Fruit fly (Drosophila melanogaster) whole organism, embryonic: ENCODE results near the gene Lip2.
A peak's percentile ranks its signal among the peaks of the same experiment; 100 is the strongest.

Experiments used
- ATbp ChIP-seq: fragments of 200-800 bp; sonication (Bioruptor generic); optimal IDR thresholded peaks from 2 replicates; lab custom pipeline; 2017; ENCODE audit warnings: missing biosample characterization, mild to moderate bottlenecking, missing genetic modification characterization, missing genetic modification reagents
- Atf6 ChIP-seq: fragments of 200-800 bp; sonication (Bioruptor generic); IDR thresholded peaks from 2 replicates; pipeline ENCODE4 v1.3.6; 2022; ENCODE audit warnings: missing biosample characterization, missing genetic modification characterization
- BEAF-32 ChIP-seq: fragments of 200-800 bp; sonication (Bioruptor generic); optimal IDR thresholded peaks from 3 replicates; lab custom pipeline; 2017; ENCODE audit warnings: missing biosample characterization, missing genetic modification characterization, mild to moderate bottlenecking, moderate library complexity, missing genetic modification reagents
- CG10654 ChIP-seq: fragments of 200-800 bp; sonication (Bioruptor generic); optimal IDR thresholded peaks from 2 replicates; lab custom pipeline; 2016; ENCODE audit warnings: missing biosample characterization, missing genetic modification characterization
- CG11398 ChIP-seq: fragments of 200-800 bp; sonication (Bioruptor generic); optimal IDR thresholded peaks from 2 replicates; lab custom pipeline; 2016; ENCODE audit warnings: missing biosample characterization, missing genetic modification characterization
- CG11695 ChIP-seq: fragments of 200-800 bp; sonication (Bioruptor generic); IDR thresholded peaks from 3 replicates; pipeline ENCODE4 v1.3.6; 2022; ENCODE audit warnings: missing biosample characterization, missing genetic modification characterization
- CG12155 ChIP-seq: fragments of 200-800 bp; sonication (Bioruptor generic); optimal IDR thresholded peaks from 3 replicates; lab custom pipeline; 2016; ENCODE audit warnings: missing biosample characterization, missing genetic modification characterization
- CG12219 ChIP-seq: fragments of 200-800 bp; sonication (Bioruptor generic); optimal IDR thresholded peaks from 3 replicates; lab custom pipeline; 2018; ENCODE audit warnings: missing biosample characterization, mild to moderate bottlenecking, missing genetic modification characterization
- CG14014 ChIP-seq: fragments of 200-800 bp; sonication (Bioruptor generic); IDR thresholded peaks from 2 replicates; pipeline ENCODE4 v1.3.6; 2022; ENCODE audit warnings: missing biosample characterization, missing genetic modification characterization
- CG1529 ChIP-seq: fragments of 200-800 bp; sonication (Bioruptor generic); optimal IDR thresholded peaks from 3 replicates; lab custom pipeline; 2018; ENCODE audit warnings: missing biosample characterization, missing genetic modification characterization
- CG1602 ChIP-seq: fragments of 200-800 bp; sonication (Bioruptor generic); optimal IDR thresholded peaks from 3 replicates; lab custom pipeline; 2016; ENCODE audit warnings: missing biosample characterization, missing genetic modification characterization
- CG17568 ChIP-seq: fragments of 200-800 bp; sonication (Bioruptor generic); optimal IDR thresholded peaks from 2 replicates; lab custom pipeline; 2018; ENCODE audit warnings: missing biosample characterization, mild to moderate bottlenecking, missing genetic modification characterization, moderate library complexity
- CG18599 ChIP-seq: fragments of 200-800 bp; sonication (Bioruptor generic); optimal IDR thresholded peaks from 3 replicates; lab custom pipeline; 2017; ENCODE audit warnings: missing biosample characterization, missing genetic modification characterization, mild to moderate bottlenecking, moderate library complexity, missing genetic modification reagents
- CG2116 ChIP-seq: fragments of 200-800 bp; sonication (Bioruptor generic); optimal IDR thresholded peaks from 3 replicates; lab custom pipeline; 2018; ENCODE audit warnings: missing biosample characterization, mild to moderate bottlenecking, missing genetic modification characterization
- CG30431 ChIP-seq: fragments of 200-800 bp; sonication (Bioruptor generic); optimal IDR thresholded peaks from 2 replicates; lab custom pipeline; 2017; ENCODE audit warnings: missing biosample characterization, missing genetic modification characterization
- CG3065 ChIP-seq: fragments of 200-800 bp; sonication (Bioruptor generic); optimal IDR thresholded peaks from 2 replicates; lab custom pipeline; 2016; ENCODE audit warnings: missing biosample characterization, missing genetic modification characterization
- CG31224 ChIP-seq: fragments of 200-800 bp; sonication (Bioruptor generic); IDR thresholded peaks from 2 replicates; pipeline ENCODE4 v1.3.6; 2022; ENCODE audit warnings: missing biosample characterization, missing genetic modification characterization
- CG3407 ChIP-seq: fragments of 200-800 bp; sonication (Bioruptor generic); optimal IDR thresholded peaks from 2 replicates; lab custom pipeline; 2018; ENCODE audit warnings: missing biosample characterization, mild to moderate bottlenecking, missing genetic modification characterization
- CG4730 ChIP-seq: fragments of 200-800 bp; sonication (Bioruptor generic); IDR thresholded peaks from 2 replicates; pipeline ENCODE4 v1.3.6; 2022; ENCODE audit warnings: missing biosample characterization, missing genetic modification characterization
- CG6689 ChIP-seq: fragments of 200-800 bp; sonication (Bioruptor generic); IDR thresholded peaks from 2 replicates; pipeline ENCODE4 v1.3.6; 2022; ENCODE audit warnings: missing biosample characterization, missing genetic modification characterization
- CG6765 ChIP-seq: fragments of 200-800 bp; sonication (Bioruptor generic); optimal IDR thresholded peaks from 3 replicates; lab custom pipeline; 2017; ENCODE audit warnings: missing biosample characterization, mild to moderate bottlenecking, missing genetic modification characterization
- CG6813 ChIP-seq: fragments of 200-800 bp; sonication (Bioruptor generic); optimal IDR thresholded peaks from 2 replicates; lab custom pipeline; 2017; ENCODE audit warnings: missing biosample characterization, missing genetic modification characterization, mild to moderate bottlenecking, moderate library complexity, missing genetic modification reagents
- Dek ChIP-seq: fragments of 200-800 bp; sonication (Bioruptor generic); optimal IDR thresholded peaks from 3 replicates; lab custom pipeline; 2019; ENCODE audit warnings: missing biosample characterization, mild to moderate bottlenecking, missing genetic modification characterization, moderate library complexity
- Dfd ChIP-seq, 2 experiments: fragments of >200 bp; optimal IDR thresholded peaks; 2 replicates each; lab custom pipeline; 2017; ENCODE audit warnings: missing biosample characterization in 2 of 2, missing genetic modification characterization in 2 of 2
- Dll ChIP-seq: fragments of 200-800 bp; sonication (Bioruptor generic); IDR thresholded peaks from 4 replicates; pipeline ENCODE4 v1.3.6; 2022; ENCODE audit warnings: missing biosample characterization, missing genetic modification characterization; ENCODE audit not compliant: partially characterized antibody
- Ets97D ChIP-seq: fragments of 200-800 bp; sonication (Bioruptor generic); optimal IDR thresholded peaks from 3 replicates; lab custom pipeline; 2016; ENCODE audit warnings: missing biosample characterization, missing genetic modification characterization
- Fer2 ChIP-seq: fragments of 200-800 bp; sonication (Bioruptor generic); optimal IDR thresholded peaks from 2 replicates; lab custom pipeline; 2018; ENCODE audit warnings: missing biosample characterization, mild to moderate bottlenecking, missing genetic modification characterization, moderate library complexity
- Gsc ChIP-seq: fragments of 200-800 bp; sonication (Bioruptor generic); IDR thresholded peaks from 2 replicates; pipeline ENCODE4 v1.3.6; 2022; ENCODE audit warnings: missing biosample characterization, missing genetic modification characterization
- Nf-YC ChIP-seq: fragments of 200-800 bp; optimal IDR thresholded peaks from 3 replicates; lab custom pipeline; 2019; ENCODE audit warnings: missing biosample characterization, mild to moderate bottlenecking, missing genetic modification characterization, moderate library complexity
- Oli ChIP-seq: fragments of 200-800 bp; sonication (Bioruptor generic); optimal IDR thresholded peaks from 2 replicates; lab custom pipeline; 2018; ENCODE audit warnings: missing biosample characterization, mild to moderate bottlenecking, missing genetic modification characterization, moderate library complexity
- amos ChIP-seq: fragments of 200-800 bp; sonication (Bioruptor generic); IDR thresholded peaks from 2 replicates; pipeline ENCODE4 v1.3.6; 2022; ENCODE audit warnings: missing biosample characterization, missing genetic modification characterization; ENCODE audit not compliant: partially characterized antibody
- ase ChIP-seq: fragments of 200-800 bp; sonication (Bioruptor generic); IDR thresholded peaks from 3 replicates; pipeline ENCODE4 v1.3.6; 2022; ENCODE audit warnings: missing biosample characterization, missing genetic modification characterization
- bcd ChIP-seq: fragments of 200-800 bp; sonication (Bioruptor generic); optimal IDR thresholded peaks from 2 replicates; lab custom pipeline; 2017; ENCODE audit warnings: missing biosample characterization, mild to moderate bottlenecking, missing genetic modification characterization
- bsh ChIP-seq, 2 experiments: fragments of 200-800 bp; sonication (Bioruptor generic); optimal IDR thresholded peaks; 2 replicates each; lab custom pipeline; 2017 to 2018; ENCODE audit warnings: mild to moderate bottlenecking in 2 of 2, missing biosample characterization in 2 of 2, missing genetic modification characterization in 2 of 2, moderate library complexity in 1 of 2
- cato ChIP-seq: fragments of 200-800 bp; sonication (Bioruptor generic); optimal IDR thresholded peaks from 2 replicates; lab custom pipeline; 2016; ENCODE audit warnings: missing biosample characterization, missing genetic modification characterization, borderline replicate concordance
- crp ChIP-seq, 2 experiments: fragments of 200-800 bp; sonication (Bioruptor generic); optimal IDR thresholded peaks; 2 replicates in 1 of 2; 3 replicates in 1 of 2; lab custom pipeline; 2017; ENCODE audit warnings: missing biosample characterization in 2 of 2, missing genetic modification characterization in 2 of 2, mild to moderate bottlenecking in 1 of 2, moderate library complexity in 1 of 2
- cwo ChIP-seq: fragments of 200-800 bp; sonication (Bioruptor generic); optimal IDR thresholded peaks from 3 replicates; lab custom pipeline; 2017; ENCODE audit warnings: missing biosample characterization, missing genetic modification characterization, mild to moderate bottlenecking, moderate library complexity, missing genetic modification reagents
- da ChIP-seq: fragments of 200-800 bp; sonication (Bioruptor generic); optimal IDR thresholded peaks from 2 replicates; lab custom pipeline; 2016; ENCODE audit warnings: missing biosample characterization, missing genetic modification characterization
- exex ChIP-seq: fragments of 200-800 bp; sonication (Bioruptor generic); optimal IDR thresholded peaks from 4 replicates; lab custom pipeline; 2018; ENCODE audit warnings: missing biosample characterization, mild to moderate bottlenecking, missing genetic modification characterization, moderate library complexity
- fd96Cb ChIP-seq: fragments of 200-800 bp; sonication (Bioruptor generic); optimal IDR thresholded peaks from 2 replicates; lab custom pipeline; 2018; ENCODE audit warnings: missing biosample characterization, mild to moderate bottlenecking, missing genetic modification characterization, moderate library complexity
- maf-S ChIP-seq: fragments of 200-800 bp; sonication (Bioruptor generic); optimal IDR thresholded peaks from 2 replicates; lab custom pipeline; 2016; ENCODE audit warnings: missing biosample characterization, missing genetic modification characterization
- onecut ChIP-seq: fragments of 200-800 bp; sonication (Bioruptor generic); IDR thresholded peaks from 2 replicates; pipeline ENCODE4 v1.3.6; 2022; ENCODE audit warnings: missing biosample characterization, missing genetic modification characterization
- pros ChIP-seq: fragments of 200-800 bp; sonication (Bioruptor generic); optimal IDR thresholded peaks from 3 replicates; lab custom pipeline; 2019; ENCODE audit warnings: missing biosample characterization, mild to moderate bottlenecking, missing genetic modification characterization, moderate library complexity
- rib ChIP-seq: fragments of 200-800 bp; sonication (Bioruptor generic); IDR thresholded peaks from 2 replicates; pipeline ENCODE4 v1.3.6; 2022; ENCODE audit warnings: missing biosample characterization, missing genetic modification characterization
- sd ChIP-seq: fragments of 200-800 bp; sonication (Bioruptor generic); optimal IDR thresholded peaks from 3 replicates; lab custom pipeline; 2018; ENCODE audit warnings: missing biosample characterization, mild to moderate bottlenecking, missing genetic modification characterization, moderate library complexity
- seq ChIP-seq: fragments of 200-800 bp; sonication (Bioruptor generic); IDR thresholded peaks from 2 replicates; pipeline ENCODE4 v1.3.6; 2022; ENCODE audit warnings: missing biosample characterization, missing genetic modification characterization
- sima ChIP-seq: fragments of 200-800 bp; sonication (Bioruptor generic); optimal IDR thresholded peaks from 2 replicates; lab custom pipeline; 2016; ENCODE audit warnings: missing biosample characterization, missing genetic modification characterization
- vvl ChIP-seq: fragments of 200-800 bp; sonication (Bioruptor generic); IDR thresholded peaks from 2 replicates; pipeline ENCODE4 v1.3.6; 2022; ENCODE audit warnings: missing biosample characterization, missing genetic modification characterization

Lip2 gene

dm6 chr2L:10661490-10662240 is 47.6 kb downstream of the Lip2 start, which contains the start of gene CG31871 (continued):
- TF ChIP-seq CG17568 (peak; percentile 42), exex (peak; percentile 8), ATbp (peak; percentile 62), CG14014 (GFP tag; lab: Robert Waterston, UW) (peak; percentile 61), Oli (tag; lab: Kevin White, UChicago) (peak; percentile 78), cato (peak; percentile 12), CG12155 (peak; percentile 19), Nf-YC (tag; lab: Kevin White, UChicago) (peak; percentile 65), CG11398 (GFP tag; lab: Kevin White, UChicago) (no peak), CG3065 (no peak), BEAF-32 (GFP tag; lab: Kevin White, UChicago) (no peak), CG1602 (GFP tag; lab: Kevin White, UChicago) (peak; percentile 21), bsh (GFP tag; optimal IDR thresholded peaks at IDR 0.05; lab: Kevin White, UChicago) (peak in 1 of 2 experiments; percentile 81), Gsc (no peak), da (GFP tag; lab: Kevin White, UChicago) (no peak), CG4730 (GFP tag; lab: Robert Waterston, UW) (peak; percentile 70), CG12219 (GFP tag; lab: Kevin White, UChicago) (peak; percentile 40), Fer2 (tag; lab: Kevin White, UChicago) (peak; percentile 23), maf-S (GFP tag; lab: Kevin White, UChicago) (no peak), Atf6 (peak; percentile 69; the same call in 1 of the 2 replicates), cwo (GFP tag; lab: Kevin White, UChicago) (peak; percentile 63), CG6689 (GFP tag; lab: Robert Waterston, UW) (peak; percentile 77; the same call in 1 of the 2 replicates), sd (tag; lab: Kevin White, UChicago) (peak; percentile 91), CG31224 (GFP tag; lab: Robert Waterston, UW) (peak; percentile 36), Dll (GFP tag; lab: Robert Waterston, UW) (no peak), sima (GFP tag; lab: Kevin White, UChicago) (no peak), CG10654 (peak; percentile 44), Dfd (GFP tag; optimal IDR thresholded peaks at IDR 0.05; lab: Kevin White, UChicago) (no peak), CG1529 (GFP tag; lab: Kevin White, UChicago) (peak; percentile 35), onecut (GFP tag; lab: Robert Waterston, UW) (peak; percentile 29; the same call in 1 of the 2 replicates), CG3407 (GFP tag; lab: Kevin White, UChicago) (peak; percentile 52), seq (GFP tag; lab: Robert Waterston, UW) (peak; percentile 38; the same call in 1 of the 2 replicates), ase (GFP tag; lab: Robert Waterston, UW) (peak; percentile 67; the same call in 2 of the 3 replicates), vvl (GFP tag; lab: Robert Waterston, UW) (peak; percentile 79), bcd (peak; percentile 81), CG6765 (GFP tag; lab: Kevin White, UChicago) (peak; percentile 14), CG11695 (peak; percentile 80; the same call in 2 of the 3 replicates), CG18599 (peak; percentile 64), pros (GFP tag; lab: Kevin White, UChicago) (peak; percentile 11), Dek (tag; lab: Kevin White, UChicago) (peak; percentile 62), Ets97D (GFP tag; lab: Kevin White, UChicago) (no peak), fd96Cb (tag; lab: Kevin White, UChicago) (peak; percentile 76), crp (GFP tag; optimal IDR thresholded peaks at IDR 0.05; lab: Kevin White, UChicago) (peak in 1 of 2 experiments; percentile 61), CG2116 (GFP tag; lab: Kevin White, UChicago) (peak; percentile 6), amos (GFP tag; lab: Robert Waterston, UW) (no peak), CG30431 (GFP tag; lab: Kevin White, UChicago) (no peak), rib (GFP tag; lab: Robert Waterston, UW) (no peak), CG6813 (GFP tag; lab: Kevin White, UChicago) (peak; percentile 46)
